Worm (Caenorhabditis elegans): Measurements from ENCODE around the gene acl-6.
A peak's percentile ranks its signal among the peaks of the same experiment; 100 is the strongest.

The acl-6 gene

DNA sequence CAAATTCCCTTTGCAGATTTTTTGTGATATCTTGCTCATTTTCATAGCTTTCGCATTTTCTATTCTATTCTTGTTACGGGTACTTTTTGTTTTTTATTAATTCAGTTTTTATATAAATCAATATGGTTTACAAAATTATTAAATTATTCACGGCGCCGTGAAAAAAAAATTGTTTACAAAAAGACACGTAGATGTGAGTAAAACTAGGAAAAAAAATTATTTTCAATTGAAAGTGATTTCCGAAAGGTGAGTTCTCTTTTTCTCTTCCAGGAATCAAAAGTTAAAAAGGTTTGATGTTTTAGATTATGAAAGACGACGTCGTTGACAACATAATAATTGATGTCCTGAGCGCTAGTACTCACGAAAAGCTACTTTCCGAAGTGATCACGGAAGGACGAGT, 25.0 kb upstream of the acl-6 start, which contains the start of gene C25A6.1:
Gene C25A6.1 (plus strand): TSS at position 301 of the 400 bp plus-strand sequence.
- TF ChIP-seq K09A11.1 (tag; optimal IDR thresholded peaks at IDR 0.05; ENCODE audit: insufficient read depth) (no peak), unc-55 (GFP tag; optimal IDR thresholded peaks at IDR 0.05) (no peak), dmd-4 (tag; optimal IDR thresholded peaks at IDR 0.05; ENCODE audit: borderline replicate concordance) (no peak), fax-1 (tag; optimal IDR thresholded peaks at IDR 0.05) (no peak), zip-5 (tag; optimal IDR thresholded peaks at IDR 0.05) (no peak)

DNA sequence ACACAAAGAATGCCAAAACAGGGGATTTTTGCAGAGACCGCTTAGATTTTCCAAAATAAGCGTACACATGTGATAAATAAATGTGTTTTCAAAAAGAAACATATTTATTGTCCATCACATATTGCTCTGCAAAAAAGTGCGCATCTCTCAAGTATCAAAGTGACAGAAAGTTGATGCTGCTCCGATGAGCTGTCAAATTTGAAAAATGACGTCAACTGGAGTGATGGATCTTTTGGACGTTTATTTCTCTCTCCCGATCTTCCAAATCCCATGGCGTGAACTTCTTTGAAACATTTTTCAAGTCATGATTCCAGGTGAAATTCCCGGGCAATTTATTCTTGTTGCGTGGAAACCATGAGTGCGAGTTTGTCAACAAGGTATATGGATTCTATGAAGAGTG, 24.3 kb upstream of the acl-6 start:
- TF ChIP-seq zip-5 (tag; optimal IDR thresholded peaks at IDR 0.05) (no peak), ttx-3 (tag; optimal IDR thresholded peaks at IDR 0.05) (no peak), gmeb-2 (tag; optimal IDR thresholded peaks at IDR 0.05) (no peak), unc-55 (GFP tag; optimal IDR thresholded peaks at IDR 0.05) (peak; percentile 94), Y22D7AL.16 (tag; optimal IDR thresholded peaks at IDR 0.05) (no peak), ceh-45 (GFP tag; IDR thresholded peaks at IDR 0.05) (no peak)

DNA sequence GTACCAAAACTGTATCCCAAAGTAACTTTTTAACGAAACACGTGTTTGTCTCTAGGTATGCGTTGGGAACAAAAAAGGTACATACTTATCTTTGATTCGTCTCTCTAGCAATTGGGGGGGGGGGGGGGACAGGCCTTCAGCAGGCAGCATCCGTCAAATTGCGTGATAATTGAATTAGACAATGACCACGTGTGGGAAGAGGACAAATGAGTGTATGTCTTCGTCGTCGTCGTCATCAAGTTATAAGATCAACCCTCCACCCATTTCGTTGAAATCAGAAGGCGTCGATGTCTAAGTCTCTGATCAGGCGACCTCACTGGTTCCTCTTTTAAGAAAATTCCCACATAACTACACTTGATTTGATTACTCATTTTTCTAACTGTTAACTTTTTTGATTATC, 22.5 kb upstream of the acl-6 start, which contains the start of gene F08F3.4:
Gene F08F3.4 (plus strand): TSS at position 277 of the 400 bp plus-strand sequence.
- TF ChIP-seq madf-2 (tag; optimal IDR thresholded peaks at IDR 0.05) (no peak), ceh-2 (tag; optimal IDR thresholded peaks at IDR 0.05) (no peak), sox-4 (tag; optimal IDR thresholded peaks at IDR 0.05) (no peak), elt-2 (tag; optimal IDR thresholded peaks at IDR 0.05) (no peak), tbx-2 (tag; optimal IDR thresholded peaks at IDR 0.05) (no peak), Y22D7AL.16 (tag; optimal IDR thresholded peaks at IDR 0.05) (no peak), C38D4.7 (GFP tag; optimal IDR thresholded peaks at IDR 0.05) (no peak), hlh-6 (tag; optimal IDR thresholded peaks at IDR 0.05) (no peak), K02D7.2 (tag; optimal IDR thresholded peaks at IDR 0.05) (no peak)

DNA sequence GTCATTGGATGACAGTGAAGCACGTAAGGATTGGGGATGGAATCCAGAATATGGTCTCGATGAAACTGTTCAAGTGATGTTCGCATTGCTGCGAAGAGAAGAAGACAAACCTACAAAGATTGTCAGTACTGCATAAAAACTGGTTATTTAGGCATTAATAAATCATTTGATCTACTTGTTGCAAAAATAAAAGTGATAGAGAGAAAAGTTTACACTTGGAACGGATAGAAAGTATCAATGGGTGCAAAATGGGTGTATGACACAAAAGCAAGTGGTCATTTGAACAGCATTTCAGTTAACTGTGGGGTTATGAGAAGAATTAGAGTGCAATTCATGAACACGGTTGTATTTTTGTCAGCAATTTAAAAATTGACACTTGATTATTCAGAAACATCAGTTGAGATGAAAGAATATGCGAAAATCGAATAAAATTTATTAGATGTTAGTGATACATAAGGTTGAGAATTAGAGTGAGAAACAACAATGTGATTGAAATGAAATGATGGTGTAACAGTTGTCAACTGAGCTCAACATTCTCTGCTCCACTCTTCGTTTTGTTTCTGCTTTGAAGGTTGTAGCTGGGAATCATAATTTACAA, 20.3 kb upstream of the acl-6 start, which contains the start of gene F08F3.10:
Gene F08F3.10 (plus strand): TSS at position 548 of the 598 bp plus-strand sequence.
- no peak for TF ChIP-seq hlh-8 (tag; optimal IDR thresholded peaks at IDR 0.05)
- no peak for TF ChIP-seq ceh-18 (tag; optimal IDR thresholded peaks at IDR 0.05)
- no peak for TF ChIP-seq dve-1 (tag; optimal IDR thresholded peaks at IDR 0.05)
- TF ChIP-seq ceh-34 (tag; optimal IDR thresholded peaks at IDR 0.05): no peak
- TF ChIP-seq ceh-30 (tag; optimal IDR thresholded peaks at IDR 0.05): no peak
- no peak for TF ChIP-seq pha-4 (tag; optimal IDR thresholded peaks at IDR 0.05)
- no peak for TF ChIP-seq C38D4.7 (GFP tag; optimal IDR thresholded peaks at IDR 0.05)
- TF ChIP-seq ceh-9 (tag; optimal IDR thresholded peaks at IDR 0.05): no peak

DNA sequence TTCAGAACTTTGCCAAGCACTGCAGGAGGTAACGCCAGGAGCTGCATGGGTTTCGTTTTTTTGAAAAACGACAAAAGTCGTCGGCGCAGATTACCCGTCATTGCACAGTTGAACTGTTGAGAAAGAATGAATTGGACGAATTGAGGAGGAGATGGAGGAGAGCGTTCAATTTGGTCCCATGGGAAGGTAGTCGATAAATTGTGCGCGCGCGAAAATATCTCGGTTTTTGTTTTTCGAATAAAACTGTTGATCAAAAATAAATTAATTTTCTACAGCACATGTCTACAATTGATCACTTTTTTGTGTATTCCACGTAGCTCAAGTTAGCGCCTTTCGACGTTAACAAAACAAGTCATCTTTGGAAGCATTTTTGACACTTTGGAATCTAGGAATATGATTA, 13.3 kb upstream of the acl-6 start, which contains the start of gene F08F3.6:
Gene F08F3.6 (minus strand): TSS at position 153 of the 400 bp plus-strand sequence.
- TF ChIP-seq unc-55 (GFP tag; optimal IDR thresholded peaks at IDR 0.05): no peak
- no peak for TF ChIP-seq ceh-22 (tag; optimal IDR thresholded peaks at IDR 0.05)
- TF ChIP-seq pat-9 (tag; optimal IDR thresholded peaks at IDR 0.05): no peak
- TF ChIP-seq eyg-1 (tag; optimal IDR thresholded peaks at IDR 0.05): no peak
- no peak for TF ChIP-seq rnt-1 (tag; optimal IDR thresholded peaks at IDR 0.05)
- TF ChIP-seq hlh-15 (tag; optimal IDR thresholded peaks at IDR 0.05): no peak
- TF ChIP-seq pros-1 (tag; optimal IDR thresholded peaks at IDR 0.05): no peak
- no peak for TF ChIP-seq ceh-9 (tag; optimal IDR thresholded peaks at IDR 0.05)
- no peak for TF ChIP-seq unc-3 (GFP tag; conservative IDR thresholded peaks at IDR 0.05)
- no peak for TF ChIP-seq unc-3 (tag; optimal IDR thresholded peaks at IDR 0.05)
- TF ChIP-seq hlh-8 (tag; optimal IDR thresholded peaks at IDR 0.05): no peak

DNA sequence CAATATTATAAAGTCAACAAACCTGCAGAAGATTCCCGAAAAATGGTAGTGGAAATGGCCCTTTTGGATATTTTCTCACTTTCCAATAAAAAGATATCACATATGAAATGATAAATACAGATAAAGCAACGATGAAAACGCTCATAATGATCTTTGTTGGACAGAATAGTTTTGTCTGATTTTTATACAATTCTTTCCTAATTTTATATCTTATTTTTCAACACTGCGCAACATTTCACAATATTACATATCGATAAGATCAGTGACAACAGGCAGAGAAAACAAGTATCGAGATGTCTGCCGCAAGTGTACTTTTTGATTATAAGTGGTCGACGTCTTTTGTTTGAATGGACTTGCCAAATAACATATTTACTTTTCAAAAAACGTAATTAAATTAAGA, 10.1 kb upstream of the acl-6 start, which contains the start of gene cyp-14A5:
Gene cyp-14A5 (minus strand): TSS at position 163 of the 400 bp plus-strand sequence.
- TF ChIP-seq dmd-4 (tag; optimal IDR thresholded peaks at IDR 0.05; ENCODE audit: borderline replicate concordance) (no peak), mec-3 (tag; optimal IDR thresholded peaks at IDR 0.05; ENCODE audit: borderline replicate concordance) (no peak)

Data from whole organism, late embryonic.